Fruit fly (Drosophila melanogaster) whole organism, wandering third instar larva: Measurements from ENCODE around the gene Cyp313a4.

ENCODE experiments used
- Dfd ChIP-seq: fragments of >200 bp; optimal IDR thresholded peaks from 2 replicates; lab custom pipeline; 2017; ENCODE audit warnings: missing biosample characterization, missing genetic modification characterization
- Hr78 ChIP-seq: fragments of >200 bp; optimal IDR thresholded peaks from 2 replicates; lab custom pipeline; 2017; ENCODE audit warnings: missing biosample characterization, missing genetic modification characterization
- dl ChIP-seq, 2 experiments: fragments of 175-275, 200-275 bp in 1 of 2; fragments of 200-275 bp in 1 of 2; sonication (Bioruptor generic); optimal IDR thresholded peaks; lab custom pipeline; 2018; ENCODE audit warnings: mild to moderate bottlenecking in 2 of 2, missing biosample characterization in 2 of 2, missing genetic modification characterization in 2 of 2, moderate library complexity in 2 of 2; ENCODE audit not compliant: partially characterized antibody in 2 of 2, insufficient read depth in 1 of 2
- ey ChIP-seq: fragments of 200-800 bp; sonication (Bioruptor generic); optimal IDR thresholded peaks from 2 replicates; lab custom pipeline; 2016; ENCODE audit warnings: missing biosample characterization, missing genetic modification characterization
- foxo ChIP-seq, 2 experiments: fragments of 200-800 bp; sonication (Bioruptor generic); optimal IDR thresholded peaks; 2 replicates in 1 of 2; 3 replicates in 1 of 2; lab custom pipeline; 2016 to 2017; ENCODE audit warnings: missing biosample characterization in 2 of 2, missing genetic modification characterization in 2 of 2
- usp ChIP-seq: fragments of >200 bp; optimal IDR thresholded peaks from 2 replicates; lab custom pipeline; 2017; ENCODE audit warnings: missing biosample characterization, missing genetic modification characterization

DNA sequence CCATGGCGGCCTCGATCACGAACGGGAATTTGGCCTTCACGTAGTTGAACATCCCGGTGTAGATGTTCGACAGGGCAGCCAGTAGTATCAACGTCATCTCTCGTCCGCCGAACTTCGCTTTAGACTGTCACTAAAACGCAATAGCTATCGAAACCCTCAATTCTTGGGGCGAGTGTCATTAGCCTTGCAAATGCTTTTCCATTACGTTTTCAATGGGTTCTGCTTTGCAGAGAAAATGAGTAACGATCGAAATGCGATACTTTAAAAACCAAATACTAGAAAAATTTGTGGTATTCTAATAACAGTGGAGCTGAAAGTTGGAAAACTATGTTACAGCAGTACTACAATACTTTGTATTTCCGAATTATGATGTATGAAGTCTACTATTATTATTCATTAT is 5.0 kb downstream of the Cyp313a4 start, which contains the start of gene CG43630:
- TF ChIP-seq ey (GFP tag; lab: Kevin White, UChicago) (no peak), dl (GFP tag; optimal IDR thresholded peaks at IDR 0.05; lab: Kevin White, UChicago; ENCODE audit: insufficient read depth in 1 of 2, partially characterized antibody in 2 of 2) (no peak), Hr78 (GFP tag; lab: Kevin White, UChicago) (no peak), Dfd (GFP tag; lab: Kevin White, UChicago) (no peak), usp (GFP tag; lab: Kevin White, UChicago) (no peak), foxo (GFP tag; optimal IDR thresholded peaks at IDR 0.05; lab: Kevin White, UChicago) (no peak)
